Worm (Caenorhabditis elegans): ENCODE measurements around the gene nas-17.
A peak's percentile ranks its signal among the peaks of the same experiment; 100 is the strongest.
"Not testable (repeated sequence)": the region's sequence is repeated elsewhere in the genome, so short reads cannot be mapped to it uniquely, and the experiment has no call there.

The nas-17 gene

DNA sequence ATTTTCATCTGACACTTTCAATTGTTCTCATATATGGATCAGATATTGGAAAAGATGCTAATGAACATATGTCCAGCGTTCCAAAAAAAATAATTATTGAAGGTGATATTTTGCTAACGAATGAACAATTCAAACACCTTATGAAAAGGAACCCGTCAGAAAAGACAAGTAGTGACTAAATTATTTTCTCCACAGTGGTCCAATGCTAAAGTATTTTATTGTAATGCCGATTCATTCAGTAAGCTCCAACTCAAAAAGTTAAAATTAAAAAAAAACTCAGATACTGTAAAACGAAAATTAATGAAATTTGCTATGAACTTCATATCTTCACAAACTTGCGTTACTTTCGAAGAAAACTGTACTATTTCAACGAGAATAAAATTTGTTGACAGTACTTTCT, 6.7 kb upstream of the nas-17 start, which contains the start of gene nas-16:
Gene nas-16, plus strand, starts transcription at position 301 of the 400 bp plus-strand sequence.
- no peak for TF ChIP-seq pha-4 (tag; optimal IDR thresholded peaks at IDR 0.05)
- no peak for TF ChIP-seq unc-42 (tag; optimal IDR thresholded peaks at IDR 0.05)
- TF ChIP-seq elt-4 (tag; optimal IDR thresholded peaks at IDR 0.05) = no peak
- TF ChIP-seq elt-2 (tag; optimal IDR thresholded peaks at IDR 0.05) = no peak
- TF ChIP-seq K09A11.1 (tag; optimal IDR thresholded peaks at IDR 0.05; ENCODE audit: insufficient read depth) = no peak
- TF ChIP-seq odd-2 (tag; optimal IDR thresholded peaks at IDR 0.05) = no peak
- TF ChIP-seq nhr-232 (tag; optimal IDR thresholded peaks at IDR 0.05) = no peak
- TF ChIP-seq ceh-30 (tag; optimal IDR thresholded peaks at IDR 0.05) = no peak
- no peak for TF ChIP-seq ceh-14 (tag; optimal IDR thresholded peaks at IDR 0.05)
- no peak for TF ChIP-seq nhr-11 (tag; optimal IDR thresholded peaks at IDR 0.05)
- TF ChIP-seq fax-1 (tag; optimal IDR thresholded peaks at IDR 0.05) = no peak
- no peak for TF ChIP-seq ceh-6 (GFP tag; optimal IDR thresholded peaks at IDR 0.05)
- no peak for TF ChIP-seq sox-2 (GFP tag; IDR thresholded peaks at IDR 0.05)
- no peak for TF ChIP-seq ceh-31 (tag; optimal IDR thresholded peaks at IDR 0.05)
- TF ChIP-seq unc-86 (tag; optimal IDR thresholded peaks at IDR 0.05) = no peak
- no peak for TF ChIP-seq ceh-2 (tag; optimal IDR thresholded peaks at IDR 0.05)

DNA sequence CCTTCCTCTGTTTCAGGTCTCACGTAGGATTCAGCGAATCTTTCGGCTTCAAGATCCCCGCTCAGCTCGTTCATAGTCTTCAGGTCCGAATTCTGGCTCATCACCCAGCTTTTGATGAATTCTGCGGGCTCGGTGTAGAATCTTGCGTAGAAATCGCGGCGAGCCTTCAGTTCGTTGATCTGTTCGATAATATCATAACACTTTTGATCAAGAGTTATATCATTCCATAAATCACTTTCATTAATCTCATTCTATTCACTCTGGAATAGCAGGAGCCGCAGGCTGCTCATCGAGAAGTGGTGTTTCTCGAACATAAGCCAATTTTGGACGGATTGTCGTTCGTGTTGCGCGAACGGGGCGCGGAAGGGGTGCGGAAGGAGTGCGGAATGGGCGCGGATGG, 3.7 kb upstream of the nas-17 start, which contains the start of gene K03B8.4:
Gene K03B8.4, minus strand, starts transcription at position 101 of the 400 bp plus-strand sequence.
- not testable (repeated sequence) for TF ChIP-seq tbx-7 (tag; optimal IDR thresholded peaks at IDR 0.05); ets-4 (tag; optimal IDR thresholded peaks at IDR 0.05); C38D4.7 (GFP tag; optimal IDR thresholded peaks at IDR 0.05)

DNA sequence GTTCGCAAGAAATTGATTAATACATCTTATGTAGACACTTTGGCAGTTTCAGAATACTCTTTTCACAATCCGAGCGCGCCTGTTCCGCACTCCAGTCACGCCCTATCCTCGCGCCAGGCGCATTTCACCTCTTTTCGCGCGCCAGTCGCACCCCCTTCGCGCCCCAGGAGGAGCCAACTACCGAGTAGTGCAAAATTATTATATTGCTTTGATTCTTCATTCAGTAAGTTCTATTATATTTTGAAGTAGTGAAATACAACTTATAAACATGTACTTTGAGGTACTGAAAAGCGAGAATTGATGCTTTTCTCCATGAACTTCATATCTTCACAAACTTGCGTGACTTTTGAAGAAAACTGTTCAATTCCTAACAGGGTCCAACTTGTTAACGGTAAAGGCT, 2.6 kb upstream of the nas-17 start, which contains the start of gene nas-18:
Gene nas-18, plus strand, starts transcription at position 301 of the 400 bp plus-strand sequence.
- not testable (repeated sequence) for TF ChIP-seq madf-2, ceh-2, tbx-7 (tag; optimal IDR thresholded peaks at IDR 0.05)

DNA sequence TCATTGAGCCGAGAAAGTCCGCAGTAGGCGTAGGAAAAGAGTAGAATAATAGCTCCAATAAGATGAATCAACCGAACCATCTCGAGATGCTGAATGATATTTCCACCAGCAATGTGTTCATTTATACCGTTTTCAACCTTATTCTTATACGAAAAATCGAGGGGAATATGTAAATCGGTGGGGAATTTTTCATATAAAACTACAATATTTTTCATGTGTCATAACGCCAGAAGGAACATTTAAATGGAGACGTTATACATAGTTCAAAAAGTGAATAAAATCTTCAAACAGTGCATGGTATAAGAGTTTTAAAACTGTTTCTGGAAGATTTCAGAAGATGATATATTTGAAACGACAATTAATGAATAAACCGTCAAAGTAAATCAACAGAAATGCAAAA, 3.9 kb downstream of the nas-17 start, which contains the start of gene nas-19:
Gene nas-19, minus strand, starts transcription at position 101 of the 400 bp plus-strand sequence.
- TF ChIP-seq ceh-31 (tag; optimal IDR thresholded peaks at IDR 0.05) (no peak), hlh-13 (GFP tag; optimal IDR thresholded peaks at IDR 0.05) (no peak), hlh-30 (tag; optimal IDR thresholded peaks at IDR 0.05; ENCODE audit: insufficient read depth) (no peak), pat-9 (tag; optimal IDR thresholded peaks at IDR 0.05) (no peak), ama-1 (optimal IDR thresholded peaks at IDR 0.05) (no peak), elt-2 (tag; optimal IDR thresholded peaks at IDR 0.05) (no peak), ceh-18 (tag; optimal IDR thresholded peaks at IDR 0.05) (no peak), ztf-16 (tag; optimal IDR thresholded peaks at IDR 0.05) (no peak), unc-3 (GFP tag; conservative IDR thresholded peaks at IDR 0.05) (no peak), unc-3 (tag; optimal IDR thresholded peaks at IDR 0.05) (no peak), madf-2 (tag; optimal IDR thresholded peaks at IDR 0.05) (no peak), ceh-14 (tag; optimal IDR thresholded peaks at IDR 0.05) (no peak), pqm-1 (tag; optimal IDR thresholded peaks at IDR 0.05) (no peak), eyg-1 (tag; optimal IDR thresholded peaks at IDR 0.05) (no peak), lim-6 (tag; optimal IDR thresholded peaks at IDR 0.05) (no peak), dmd-4 (tag; optimal IDR thresholded peaks at IDR 0.05; ENCODE audit: borderline replicate concordance) (no peak), pros-1 (tag; optimal IDR thresholded peaks at IDR 0.05) (no peak), tbx-7 (tag; optimal IDR thresholded peaks at IDR 0.05) (no peak), rnt-1 (tag; optimal IDR thresholded peaks at IDR 0.05) (no peak)

DNA sequence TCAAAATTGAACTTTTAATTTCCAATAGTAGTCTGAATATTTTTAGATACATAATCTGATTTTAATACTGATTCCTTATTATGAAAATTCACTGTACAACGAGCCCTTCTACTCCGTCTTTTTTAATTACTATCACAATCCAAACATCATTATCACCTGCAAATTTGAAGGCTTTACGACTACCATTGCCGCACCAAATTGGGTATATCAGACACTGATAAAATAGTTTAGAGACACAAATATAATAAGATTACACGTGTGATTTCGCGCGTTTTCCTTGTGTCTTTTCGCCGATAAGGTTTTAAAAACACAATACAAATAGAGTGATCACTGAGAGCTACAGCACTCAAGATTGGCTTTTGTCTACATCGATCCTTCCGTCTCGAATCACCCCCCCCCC, 4.3 kb downstream of the nas-17 start:
- TF ChIP-seq hlh-8 (tag; optimal IDR thresholded peaks at IDR 0.05) = no peak
- TF ChIP-seq elt-2 (tag; optimal IDR thresholded peaks at IDR 0.05) = peak; percentile 90
- no peak for TF ChIP-seq elt-4 (tag; optimal IDR thresholded peaks at IDR 0.05)

Measured in whole organism, late embryonic.